Fruit fly (Drosophila melanogaster): ENCODE data around the gene CG14710.

dm6 chr3R:11665925-11666687, 46.2 kb downstream of the CG14710 start:
- TF ChIP-seq Ada2b (GFP tag; IDR thresholded peaks at IDR 0.05): no peak
- TF ChIP-seq CG14965 (GFP tag; optimal IDR thresholded peaks at IDR 0.05; ENCODE audit: borderline replicate concordance): no peak
- no peak for TF ChIP-seq tll (GFP tag; optimal IDR thresholded peaks at IDR 0.05)
- TF ChIP-seq Dll (GFP tag; IDR thresholded peaks at IDR 0.05; ENCODE audit: partially characterized antibody): no peak
- TF ChIP-seq sr (GFP tag; IDR thresholded peaks at IDR 0.05): no peak
- TF ChIP-seq CkIIα-i1 (GFP tag; IDR thresholded peaks at IDR 0.05): no peak
